Worm (Caenorhabditis elegans) whole organism, L1 larva: ENCODE results near the gene tos-1.

Experiments used
- aly-2 ChIP-seq: fragments of 150-350 bp; optimal IDR thresholded peaks from 2 replicates; lab custom pipeline; 2014; ENCODE audit warnings: missing biosample characterization, missing genetic modification characterization
- ama-1 ChIP-seq: fragments of 150-350 bp; optimal IDR thresholded peaks from 2 replicates; lab custom pipeline; 2014
- ceh-8 ChIP-seq: fragments of 200-800 bp; sonication (Bioruptor generic); optimal IDR thresholded peaks from 2 replicates; lab custom pipeline; 2018; ENCODE audit warnings: mild to moderate bottlenecking, missing genetic modification characterization, moderate library complexity, missing compliant biosample characterization
- efl-1 ChIP-seq, 4 experiments: fragments of 150-350 bp; optimal IDR thresholded peaks in 3 of 4; peaks in 1 of 4; 1 replicate in 1 of 4; 2 replicates in 3 of 4; lab custom pipeline; 2014; ENCODE audit warnings: missing biosample characterization in 2 of 4, missing genetic modification characterization in 2 of 4, missing genetic modification reagents in 2 of 4
- lin-13 ChIP-seq: fragments of 150-350 bp; optimal IDR thresholded peaks from 2 replicates; lab custom pipeline; 2014; ENCODE audit warnings: missing biosample characterization, missing genetic modification reagents, missing genetic modification characterization
- lin-14 ChIP-seq: fragments of 200-800 bp; sonication (Bioruptor generic); optimal IDR thresholded peaks from 2 replicates; lab custom pipeline; 2018; ENCODE audit warnings: mild to moderate bottlenecking, missing genetic modification characterization, moderate library complexity, missing compliant biosample characterization
- unc-62 ChIP-seq: fragments of 150-350 bp; optimal IDR thresholded peaks from 2 replicates; lab custom pipeline; 2014; ENCODE audit warnings: missing biosample characterization, missing genetic modification reagents, missing genetic modification characterization
- unc-86 ChIP-seq: sonication (generic microtip); optimal IDR thresholded peaks from 2 replicates; lab custom pipeline; 2016; ENCODE audit warnings: missing genetic modification characterization, missing compliant biosample characterization

DNA sequence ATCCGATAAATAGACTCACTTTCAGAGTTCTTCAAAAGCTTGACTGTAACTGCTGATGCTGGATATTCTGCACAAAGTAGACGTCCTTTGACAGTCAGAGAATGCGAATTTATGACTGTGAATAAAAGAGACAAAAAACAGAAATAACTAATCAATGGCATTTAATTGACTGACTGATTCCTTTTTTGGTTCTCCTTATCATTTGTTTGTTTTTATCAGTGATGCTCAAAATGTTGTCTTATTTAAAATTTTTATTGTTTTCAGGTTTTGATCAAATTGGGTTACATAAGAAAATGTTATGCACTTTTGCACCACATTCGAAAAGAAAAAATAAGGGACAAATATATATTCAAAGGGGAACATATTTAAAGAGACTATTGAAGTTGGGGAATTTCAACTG lies 12.3 kb upstream of the tos-1 start, which contains the start of gene ttr-49:
- TF ChIP-seq lin-14 (GFP tag; lab: Kevin White, UChicago), result no peak
- TF ChIP-seq unc-62 (GFP tag; lab: Kevin White, UChicago), result no peak
- TF ChIP-seq ceh-8 (GFP tag; lab: Kevin White, UChicago), result no peak
- no peak for TF ChIP-seq lin-13 (GFP tag; lab: Kevin White, UChicago)
- TF ChIP-seq unc-86, result no peak
- no peak for TF ChIP-seq ama-1 (lab: Kevin White, UChicago)
- no peak for TF ChIP-seq efl-1 (optimal IDR thresholded peaks at IDR 0.05; lab: Kevin White, UChicago)
- no peak for TF ChIP-seq efl-1 (GFP tag; optimal IDR thresholded peaks at IDR 0.05 in 1 of 2; lab: Kevin White, UChicago)
- no peak for TF ChIP-seq aly-2
